Worm (Caenorhabditis elegans) whole organism, L4/young adult: ENCODE results near the gene F38A5.2.
A peak's percentile ranks its signal among the peaks of the same experiment; 100 is the strongest.

Source experiments
- W03F9.2 ChIP-seq: fragments of 150-350 bp; optimal IDR thresholded peaks from 2 replicates; lab custom pipeline; 2014; ENCODE audit warnings: missing biosample characterization, missing genetic modification characterization
- dao-5 ChIP-seq: sonication (generic microtip); optimal IDR thresholded peaks from 2 replicates; lab custom pipeline; 2016; ENCODE audit warnings: missing genotype, missing genetic modification characterization, moderate library complexity, missing compliant biosample characterization
- him-1 ChIP-seq: sonication (generic microtip); optimal IDR thresholded peaks from 2 replicates; lab custom pipeline; 2016; ENCODE audit warnings: missing genotype, missing genetic modification reagents, missing genetic modification characterization, missing compliant biosample characterization

ce11 chrIV:6585397-6585921 lies at the start of gene F38A5.2, which contains the start of gene dnj-11:
- TF ChIP-seq him-1 (tag; lab: Kevin White, UChicago) (peak; percentile 27), dao-5 (no peak), W03F9.2 (peak; percentile 92)
